Worm (Caenorhabditis elegans) whole organism, midembryonic: ENCODE results near the gene ZC15.3.
"Not testable (repeated sequence)": the region's sequence is repeated elsewhere in the genome, so short reads cannot be mapped to it uniquely, and the experiment has no call there.

Experiments used
- T22C8.4 ChIP-seq: fragments of 200-800 bp; sonication (Bioruptor generic); IDR thresholded peaks from 2 replicates; pipeline ENCODE4 v1.3.6; 2022; ENCODE audit warnings: missing genetic modification characterization, missing compliant biosample characterization
- cog-1 ChIP-seq: sonication (generic microtip); optimal IDR thresholded peaks from 2 replicates; lab custom pipeline; 2016; ENCODE audit warnings: missing genetic modification characterization, missing compliant biosample characterization
- flt-1 ChIP-seq: fragments of 200-800 bp; sonication (Bioruptor generic); IDR thresholded peaks from 2 replicates; pipeline ENCODE4 v1.3.6; 2022; ENCODE audit warnings: missing genetic modification characterization, missing compliant biosample characterization
- klf-2 ChIP-seq: fragments of 200-800 bp; sonication (Bioruptor generic); conservative IDR thresholded peaks from 2 replicates; pipeline ENCODE4 v1.3.6; 2022; ENCODE audit warnings: missing genetic modification reagents, missing genetic modification characterization, missing compliant biosample characterization
- med-1 ChIP-seq: sonication (generic microtip); optimal IDR thresholded peaks from 2 replicates; lab custom pipeline; 2017; ENCODE audit warnings: missing genetic modification characterization, mild to moderate bottlenecking, missing compliant biosample characterization, antibody characterized with exemption, missing genetic modification reagents; ENCODE audit not compliant: insufficient read depth
- ref-1 ChIP-seq: fragments of 200-800 bp; sonication (Bioruptor generic); conservative IDR thresholded peaks from 2 replicates; pipeline ENCODE4 v1.3.6; 2022; ENCODE audit warnings: missing genetic modification reagents, missing genetic modification characterization, missing compliant biosample characterization
- tab-1 ChIP-seq: fragments of 200-800 bp; sonication (Bioruptor generic); IDR thresholded peaks from 2 replicates; pipeline ENCODE4 v1.3.6; 2022; ENCODE audit warnings: missing genetic modification characterization, missing compliant biosample characterization
- ztf-23 ChIP-seq: fragments of 200-800 bp; sonication (Bioruptor generic); IDR thresholded peaks from 2 replicates; pipeline ENCODE4 v1.3.6; 2022; ENCODE audit warnings: missing genetic modification reagents, missing genetic modification characterization, missing compliant biosample characterization
- ztf-29 ChIP-seq: fragments of 200-800 bp; sonication (Bioruptor generic); IDR thresholded peaks from 2 replicates; pipeline ENCODE4 v1.3.6; 2022; ENCODE audit warnings: missing genetic modification reagents, missing genetic modification characterization, missing compliant biosample characterization

ZC15.3 gene

DNA sequence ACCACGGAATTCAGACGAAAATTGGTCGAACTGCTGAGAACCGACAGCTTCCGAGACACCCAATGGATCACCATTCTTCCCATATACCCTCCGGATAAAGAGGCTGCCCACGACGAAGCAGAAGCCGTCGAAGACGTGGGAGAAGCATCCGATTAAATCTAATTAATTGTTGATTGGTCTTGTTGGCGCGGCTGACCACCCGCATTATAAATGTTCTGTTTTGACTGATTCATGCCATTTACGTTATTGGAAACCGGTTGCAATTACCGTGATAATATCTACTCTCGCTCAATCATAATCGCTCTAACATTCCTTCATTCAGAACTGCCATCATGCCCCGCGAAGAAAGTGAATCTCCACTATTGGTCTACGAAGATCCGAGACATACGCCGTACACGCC is at the start of gene ZC15.3:
TSS of gene ZC15.3 (plus strand) at position 301 of the 400 bp plus-strand sequence.
- TF ChIP-seq ref-1 (GFP tag; lab: Robert Waterston, UW); ztf-23 (GFP tag; lab: Robert Waterston, UW); med-1 (GFP tag; lab: Kevin White, UChicago): not testable (repeated sequence)

DNA sequence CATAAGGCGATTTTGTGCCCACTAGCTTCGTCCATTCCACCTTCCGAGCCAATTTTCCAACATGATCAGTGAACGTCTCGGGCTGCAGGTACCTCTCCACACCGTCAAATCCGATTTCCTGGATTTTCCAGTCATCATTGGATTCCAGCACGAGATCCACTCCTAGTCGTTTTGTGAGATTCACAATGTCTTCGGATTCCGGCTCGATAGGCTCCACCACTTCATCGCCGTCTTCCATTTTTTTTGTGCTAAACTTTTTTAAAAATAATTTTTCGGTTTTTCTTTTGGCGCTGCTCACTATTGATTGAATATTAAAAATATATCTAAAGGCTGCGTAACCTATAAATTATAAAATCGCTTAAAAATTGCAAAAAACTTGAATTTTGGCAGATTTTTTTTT is 36.4 kb upstream of the ZC15.3 start, which contains the start of gene mdt-17:
TSS of gene mdt-17 (minus strand) at position 256 of the 400 bp plus-strand sequence.
- TF ChIP-seq klf-2 (GFP tag; lab: Robert Waterston, UW): no peak
- TF ChIP-seq flt-1 (GFP tag; lab: Robert Waterston, UW): no peak
- no peak for TF ChIP-seq ref-1 (GFP tag; lab: Robert Waterston, UW)
- TF ChIP-seq med-1 (GFP tag; lab: Kevin White, UChicago): no peak
- no peak for TF ChIP-seq ztf-23 (GFP tag; lab: Robert Waterston, UW)
- no peak for TF ChIP-seq cog-1 (tag; lab: Kevin White, UChicago)
- TF ChIP-seq tab-1 (GFP tag; lab: Robert Waterston, UW): no peak
- TF ChIP-seq ztf-29: no peak
- TF ChIP-seq T22C8.4 (GFP tag; lab: Robert Waterston, UW): no peak

DNA sequence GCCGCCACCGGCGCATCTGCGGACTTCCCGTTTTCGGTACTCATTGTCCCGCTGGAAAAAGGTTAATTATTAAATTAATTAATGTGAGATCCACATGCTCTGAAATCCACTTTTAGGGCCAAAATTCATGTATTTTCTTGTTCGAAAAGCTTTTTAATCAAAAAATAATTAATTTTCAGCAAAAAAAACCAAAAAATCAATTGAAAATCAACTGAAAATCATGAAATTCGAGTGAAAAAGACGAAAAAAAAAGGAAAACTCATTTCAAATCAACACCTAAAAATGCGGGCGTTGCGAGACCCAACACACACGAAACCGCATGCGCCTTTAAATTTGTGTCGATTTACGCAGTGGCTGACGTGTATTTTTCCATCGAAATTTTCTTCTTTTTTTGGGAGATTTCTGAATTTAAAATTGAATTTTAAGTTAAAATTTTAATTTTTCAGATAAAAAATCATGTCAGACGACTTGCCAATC is 33.7 kb upstream of the ZC15.3 start, which contains the start of the genes prmt-1 and cdkr-3:
TSS of gene prmt-1 (minus strand) at position 51 of the 477 bp plus-strand sequence.
TSS of gene cdkr-3 (plus strand) at position 447 of the 477 bp plus-strand sequence.
- TF ChIP-seq T22C8.4 (GFP tag; lab: Robert Waterston, UW) (no peak), tab-1 (GFP tag; lab: Robert Waterston, UW) (no peak), med-1 (GFP tag; lab: Kevin White, UChicago) (no peak), klf-2 (GFP tag; lab: Robert Waterston, UW) (no peak), cog-1 (tag; lab: Kevin White, UChicago) (no peak), flt-1 (GFP tag; lab: Robert Waterston, UW) (no peak), ztf-29 (no peak), ref-1 (GFP tag; lab: Robert Waterston, UW) (no peak), ztf-23 (GFP tag; lab: Robert Waterston, UW) (no peak)

DNA sequence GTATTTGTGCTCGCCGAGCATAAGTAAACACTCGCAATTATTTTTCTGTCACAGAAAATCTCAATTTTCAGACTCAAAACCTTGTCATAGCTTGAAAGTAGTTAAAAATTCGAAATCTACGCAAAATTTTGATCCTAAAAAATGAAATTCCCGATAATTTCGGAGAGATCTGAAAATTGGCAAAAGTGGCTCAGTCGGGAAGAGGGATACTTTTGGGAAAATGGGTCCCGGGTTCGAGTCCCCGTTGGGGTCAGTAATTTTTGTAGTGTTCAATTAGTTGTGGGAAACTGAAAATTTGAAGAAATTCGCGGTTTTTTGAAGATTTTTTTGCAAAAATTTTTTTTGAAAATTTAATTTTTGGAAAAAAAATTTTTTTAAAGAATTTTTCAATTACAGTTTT is 26.5 kb upstream of the ZC15.3 start:
- TF ChIP-seq T22C8.4 (GFP tag; lab: Robert Waterston, UW) (no peak), cog-1 (tag; lab: Kevin White, UChicago) (no peak), ztf-29 (no peak), klf-2 (GFP tag; lab: Robert Waterston, UW) (no peak), tab-1 (GFP tag; lab: Robert Waterston, UW) (no peak), flt-1 (GFP tag; lab: Robert Waterston, UW) (no peak), med-1 (GFP tag; lab: Kevin White, UChicago) (no peak), ref-1 (GFP tag; lab: Robert Waterston, UW) (no peak), ztf-23 (GFP tag; lab: Robert Waterston, UW) (no peak)

DNA sequence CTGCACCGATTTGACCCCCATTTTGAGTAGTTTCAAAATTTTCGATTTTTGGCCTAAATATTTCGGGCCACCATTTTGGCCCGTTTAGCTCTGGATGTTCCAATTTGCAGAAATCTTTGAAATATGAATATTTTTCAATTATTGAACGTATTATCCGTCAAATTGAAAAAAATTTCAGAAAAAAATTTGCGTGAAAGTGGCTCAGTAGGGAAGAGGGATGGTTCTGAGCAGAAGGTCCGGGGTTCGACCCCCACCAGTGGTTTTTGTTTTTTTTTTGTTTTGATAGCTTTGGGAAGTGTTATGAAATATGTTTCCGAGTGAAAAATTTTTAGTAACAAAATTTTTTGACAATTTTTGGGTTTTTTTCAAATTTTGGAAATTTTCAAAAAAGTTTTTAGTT is 24.1 kb upstream of the ZC15.3 start:
- TF ChIP-seq ref-1 (GFP tag; lab: Robert Waterston, UW) (no peak), cog-1 (tag; lab: Kevin White, UChicago) (no peak), ztf-23 (GFP tag; lab: Robert Waterston, UW) (no peak)

DNA sequence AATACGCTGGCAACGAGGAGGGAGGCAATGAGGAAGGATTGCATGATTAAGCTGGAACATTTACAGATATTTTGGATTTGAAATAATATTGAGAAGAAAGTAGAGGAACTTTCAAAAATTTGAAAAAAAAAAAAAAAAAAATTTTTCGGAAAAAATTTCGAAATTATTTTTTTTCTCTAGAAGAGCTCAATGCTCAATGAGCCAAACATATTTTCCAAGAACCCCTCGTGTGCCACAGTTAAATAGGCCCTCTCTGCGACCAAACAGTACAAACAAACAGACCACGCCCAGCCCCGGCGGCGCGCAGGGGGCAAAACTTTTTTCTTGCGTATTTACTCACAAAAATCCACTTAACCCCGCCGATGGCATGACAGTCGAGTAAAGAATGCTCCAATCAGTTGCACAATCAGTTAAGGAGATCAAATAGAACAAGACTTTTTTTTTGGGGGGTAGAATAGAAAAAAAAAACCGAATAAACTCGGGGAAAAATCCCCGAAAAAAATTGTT is 23.5 kb upstream of the ZC15.3 start, which contains the start of gene pqn-94:
TSS of gene pqn-94 (minus strand) at position 51 of the 507 bp plus-strand sequence.
- TF ChIP-seq med-1 (GFP tag; lab: Kevin White, UChicago) (no peak), T22C8.4 (GFP tag; lab: Robert Waterston, UW) (no peak), cog-1 (tag; lab: Kevin White, UChicago) (no peak), ztf-29 (no peak), ref-1 (GFP tag; lab: Robert Waterston, UW) (no peak), flt-1 (GFP tag; lab: Robert Waterston, UW) (no peak), tab-1 (GFP tag; lab: Robert Waterston, UW) (no peak), klf-2 (GFP tag; lab: Robert Waterston, UW) (no peak), ztf-23 (GFP tag; lab: Robert Waterston, UW) (no peak)

DNA sequence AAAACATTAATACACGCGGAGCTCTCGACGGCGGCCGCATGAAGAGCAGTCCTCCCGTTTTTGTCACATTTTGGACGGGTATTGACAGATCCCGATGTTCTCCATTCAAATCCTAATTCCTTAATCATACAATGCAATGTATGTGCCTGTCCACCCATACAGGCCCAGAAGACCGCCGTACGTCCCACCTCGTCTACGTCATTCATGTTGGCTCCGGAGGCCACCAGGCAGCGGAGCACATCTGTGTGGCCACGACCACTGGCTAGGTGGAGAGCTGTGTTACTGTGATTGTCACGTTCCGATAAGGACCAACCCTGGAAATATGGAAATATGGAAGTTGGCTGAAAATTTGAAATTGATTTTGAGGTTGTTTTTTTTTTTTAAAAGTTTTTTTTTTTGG is 20.6 kb upstream of the ZC15.3 start:
- TF ChIP-seq cog-1 (tag; lab: Kevin White, UChicago): no peak
- no peak for TF ChIP-seq ref-1 (GFP tag; lab: Robert Waterston, UW)
- TF ChIP-seq tab-1 (GFP tag; lab: Robert Waterston, UW): no peak
- TF ChIP-seq klf-2 (GFP tag; lab: Robert Waterston, UW): no peak
- TF ChIP-seq ztf-29: no peak
- TF ChIP-seq flt-1 (GFP tag; lab: Robert Waterston, UW): no peak
- no peak for TF ChIP-seq ztf-23 (GFP tag; lab: Robert Waterston, UW)
- no peak for TF ChIP-seq med-1 (GFP tag; lab: Kevin White, UChicago)
- no peak for TF ChIP-seq T22C8.4 (GFP tag; lab: Robert Waterston, UW)

DNA sequence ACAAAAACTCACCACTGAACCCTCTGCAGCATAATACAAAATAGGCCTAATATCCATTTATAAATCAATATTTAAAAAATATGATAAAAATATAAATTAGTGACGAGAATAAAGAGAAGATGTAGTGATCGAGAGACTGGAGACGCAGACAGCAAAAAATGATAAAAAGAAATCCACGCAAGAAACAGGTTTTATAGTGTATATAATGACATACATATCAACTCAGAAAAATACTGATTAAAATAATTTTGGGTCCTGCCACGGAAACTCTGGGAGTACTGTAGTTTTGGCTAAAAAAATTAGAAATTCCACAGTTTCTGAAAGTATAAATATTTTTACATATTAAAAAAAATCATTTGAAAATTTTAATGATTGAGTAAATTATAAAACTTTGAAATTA is 14.1 kb upstream of the ZC15.3 start, which contains the start of gene mlt-4:
TSS of gene mlt-4 (minus strand) at position 101 of the 400 bp plus-strand sequence.
- no peak for TF ChIP-seq med-1 (GFP tag; lab: Kevin White, UChicago)
- no peak for TF ChIP-seq cog-1 (tag; lab: Kevin White, UChicago)
- no peak for TF ChIP-seq ref-1 (GFP tag; lab: Robert Waterston, UW)
- TF ChIP-seq tab-1 (GFP tag; lab: Robert Waterston, UW): no peak
- TF ChIP-seq flt-1 (GFP tag; lab: Robert Waterston, UW): no peak

DNA sequence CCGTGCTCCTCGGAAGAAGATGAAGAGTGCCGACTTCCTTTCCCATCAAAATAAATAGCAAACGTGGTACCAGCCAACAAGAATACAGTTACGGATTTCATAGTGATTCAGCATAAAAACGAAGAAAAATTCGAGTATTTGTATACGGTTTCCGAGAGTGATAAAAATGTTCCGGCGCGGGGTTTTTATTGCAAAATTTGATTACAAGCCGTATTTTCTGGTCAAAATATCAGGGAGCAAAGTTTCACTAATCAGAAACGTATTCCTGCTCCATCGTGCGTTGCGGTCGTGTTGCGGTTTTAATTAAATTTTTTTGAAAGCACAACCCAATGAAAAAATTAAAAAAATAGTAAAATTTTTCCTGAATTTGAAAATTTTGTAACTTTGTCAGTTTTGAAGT is 9.0 kb upstream of the ZC15.3 start, which contains the start of gene clec-261:
TSS of gene clec-261 (minus strand) at position 101 of the 400 bp plus-strand sequence.
- no peak for TF ChIP-seq ref-1 (GFP tag; lab: Robert Waterston, UW)
- no peak for TF ChIP-seq klf-2 (GFP tag; lab: Robert Waterston, UW)
- no peak for TF ChIP-seq tab-1 (GFP tag; lab: Robert Waterston, UW)
